Fruit fly (Drosophila melanogaster) whole organism, wandering third instar larva: ENCODE measurements around the gene sip1.
A peak's percentile ranks its signal among the peaks of the same experiment; 100 is the strongest.

ENCODE experiments used
- Abd-B ChIP-seq: fragments of >200 bp; optimal IDR thresholded peaks from 2 replicates; lab custom pipeline; 2017; ENCODE audit warnings: missing biosample characterization, missing genetic modification characterization
- CG32264 ChIP-seq: fragments of 200-800 bp; sonication (Bioruptor generic); optimal IDR thresholded peaks from 2 replicates; lab custom pipeline; 2016; ENCODE audit warnings: missing biosample characterization, missing genetic modification characterization
- CG9705 ChIP-seq: fragments of 200-800 bp; sonication (Bioruptor generic); optimal IDR thresholded peaks from 2 replicates; lab custom pipeline; 2018; ENCODE audit warnings: missing biosample characterization, mild to moderate bottlenecking, missing genetic modification characterization
- CrebA ChIP-seq: fragments of 200-800 bp; sonication (Bioruptor generic); optimal IDR thresholded peaks from 2 replicates; lab custom pipeline; 2016; ENCODE audit warnings: missing biosample characterization, mild to moderate bottlenecking, missing genetic modification characterization, borderline replicate concordance
- Dfd ChIP-seq: fragments of >200 bp; optimal IDR thresholded peaks from 2 replicates; lab custom pipeline; 2017; ENCODE audit warnings: missing biosample characterization, missing genetic modification characterization
- Dif ChIP-seq: fragments of 200-275, 200-300 bp; sonication (Bioruptor generic); optimal IDR thresholded peaks from 2 replicates; lab custom pipeline; 2018; ENCODE audit warnings: missing biosample characterization, missing genetic modification characterization; ENCODE audit not compliant: partially characterized antibody
- GATAd ChIP-seq: sonication (Bioruptor generic); optimal IDR thresholded peaks from 2 replicates; lab custom pipeline; 2016; ENCODE audit warnings: missing biosample characterization, missing genetic modification characterization
- HLH106 ChIP-seq: fragments of 200-800 bp; optimal IDR thresholded peaks from 3 replicates; lab custom pipeline; 2019; ENCODE audit warnings: missing biosample characterization, mild to moderate bottlenecking, missing genetic modification characterization, moderate library complexity
- Hr78 ChIP-seq: fragments of >200 bp; optimal IDR thresholded peaks from 2 replicates; lab custom pipeline; 2017; ENCODE audit warnings: missing biosample characterization, missing genetic modification characterization
- Hr83 ChIP-seq: fragments of 200-300 bp; sonication (Bioruptor generic); optimal IDR thresholded peaks from 2 replicates; lab custom pipeline; 2016; ENCODE audit warnings: missing biosample characterization, mild to moderate bottlenecking, missing genetic modification characterization, moderate library complexity; ENCODE audit not compliant: poor library complexity, severe bottlenecking
- Jra ChIP-seq: sonication (Bioruptor generic); optimal IDR thresholded peaks from 2 replicates; lab custom pipeline; 2016; ENCODE audit warnings: missing biosample characterization, missing genetic modification characterization
- Mio ChIP-seq: sonication (Bioruptor generic); optimal IDR thresholded peaks from 2 replicates; lab custom pipeline; 2016; ENCODE audit warnings: missing biosample characterization, missing genetic modification characterization
- Myc ChIP-seq: fragments of >200 bp; optimal IDR thresholded peaks from 2 replicates; lab custom pipeline; 2017
- N ChIP-seq: fragments of >200 bp; optimal IDR thresholded peaks from 2 replicates; lab custom pipeline; 2018; ENCODE audit warnings: missing biosample characterization, missing external identifiers, missing genetic modification characterization
- OdsH ChIP-seq: fragments of 200-800 bp; sonication (Bioruptor generic); optimal IDR thresholded peaks from 2 replicates; lab custom pipeline; 2016; ENCODE audit warnings: missing biosample characterization, mild to moderate bottlenecking, missing genetic modification characterization
- Rel ChIP-seq, 2 experiments: fragments of 200-800 bp; sonication (Bioruptor generic) in 1 of 2; optimal IDR thresholded peaks; 2 replicates in 1 of 2; 3 replicates in 1 of 2; lab custom pipeline; 2016 to 2019; ENCODE audit warnings: mild to moderate bottlenecking in 2 of 2, missing biosample characterization in 2 of 2, missing genetic modification characterization in 2 of 2, moderate library complexity in 1 of 2
- Sp1 ChIP-seq: fragments of 200-800 bp; sonication (Bioruptor generic); optimal IDR thresholded peaks from 3 replicates; lab custom pipeline; 2019; ENCODE audit warnings: missing biosample characterization, mild to moderate bottlenecking, missing genetic modification characterization, moderate library complexity
- Vsx2 ChIP-seq: fragments of 200-300, 225-300 bp; sonication (Bioruptor generic); optimal IDR thresholded peaks from 2 replicates; lab custom pipeline; 2018; ENCODE audit warnings: missing biosample characterization, missing genetic modification characterization; ENCODE audit not compliant: partially characterized antibody
- br ChIP-seq: fragments of 200-800 bp; sonication (Bioruptor generic); optimal IDR thresholded peaks from 2 replicates; lab custom pipeline; 2016; ENCODE audit warnings: missing biosample characterization, missing genetic modification characterization
- brk ChIP-seq: fragments of 200-800 bp; sonication (Bioruptor generic); optimal IDR thresholded peaks from 2 replicates; lab custom pipeline; 2016; ENCODE audit warnings: missing biosample characterization, mild to moderate bottlenecking, missing genetic modification characterization
- dl ChIP-seq, 2 experiments: fragments of 175-275, 200-275 bp in 1 of 2; fragments of 200-275 bp in 1 of 2; sonication (Bioruptor generic); optimal IDR thresholded peaks; lab custom pipeline; 2018; ENCODE audit warnings: mild to moderate bottlenecking in 2 of 2, missing biosample characterization in 2 of 2, missing genetic modification characterization in 2 of 2, moderate library complexity in 2 of 2; ENCODE audit not compliant: partially characterized antibody in 2 of 2, insufficient read depth in 1 of 2
- ey ChIP-seq: fragments of 200-800 bp; sonication (Bioruptor generic); optimal IDR thresholded peaks from 2 replicates; lab custom pipeline; 2016; ENCODE audit warnings: missing biosample characterization, missing genetic modification characterization
- foxo ChIP-seq, 2 experiments: fragments of 200-800 bp; sonication (Bioruptor generic); optimal IDR thresholded peaks; 2 replicates in 1 of 2; 3 replicates in 1 of 2; lab custom pipeline; 2016 to 2017; ENCODE audit warnings: missing biosample characterization in 2 of 2, missing genetic modification characterization in 2 of 2
- fru ChIP-seq: fragments of 200-800 bp; sonication (Bioruptor generic); optimal IDR thresholded peaks from 3 replicates; lab custom pipeline; 2016; ENCODE audit warnings: missing biosample characterization, mild to moderate bottlenecking, missing genetic modification characterization
- h ChIP-seq: fragments of 200-800 bp; sonication (Bioruptor generic); optimal IDR thresholded peaks from 3 replicates; lab custom pipeline; 2016; ENCODE audit warnings: missing biosample characterization, mild to moderate bottlenecking, missing genetic modification characterization
- jim ChIP-seq: fragments of 175-275, 200-325 bp; sonication (Bioruptor generic); optimal IDR thresholded peaks from 2 replicates; lab custom pipeline; 2016; ENCODE audit warnings: missing biosample characterization, mild to moderate bottlenecking, missing genetic modification characterization
- lola ChIP-seq: fragments of >200 bp; optimal IDR thresholded peaks from 2 replicates; lab custom pipeline; 2017; ENCODE audit warnings: missing biosample characterization, missing genetic modification characterization
- pan ChIP-seq: fragments of >200 bp; optimal IDR thresholded peaks from 2 replicates; lab custom pipeline; 2017
- psq ChIP-seq: fragments of 200-800 bp; sonication (Bioruptor generic); optimal IDR thresholded peaks from 3 replicates; lab custom pipeline; 2017; ENCODE audit warnings: missing biosample characterization, mild to moderate bottlenecking, missing genetic modification characterization, moderate library complexity
- rgr ChIP-seq: fragments of 200-800 bp; sonication (Bioruptor generic); optimal IDR thresholded peaks from 3 replicates; lab custom pipeline; 2016; ENCODE audit warnings: missing biosample characterization, mild to moderate bottlenecking, missing genetic modification characterization
- sage ChIP-seq: fragments of 200-800 bp; sonication (Bioruptor generic); optimal IDR thresholded peaks from 2 replicates; lab custom pipeline; 2016; ENCODE audit warnings: missing biosample characterization, mild to moderate bottlenecking, missing genetic modification characterization
- sv ChIP-seq: fragments of 200-800 bp; sonication (Bioruptor generic); optimal IDR thresholded peaks from 3 replicates; lab custom pipeline; 2016; ENCODE audit warnings: missing biosample characterization, missing genetic modification characterization
- tai ChIP-seq: sonication (Bioruptor generic); optimal IDR thresholded peaks from 2 replicates; lab custom pipeline; 2016; ENCODE audit warnings: missing biosample characterization, missing genetic modification characterization
- usp ChIP-seq: fragments of >200 bp; optimal IDR thresholded peaks from 2 replicates; lab custom pipeline; 2017; ENCODE audit warnings: missing biosample characterization, missing genetic modification characterization
- woc ChIP-seq: sonication (Bioruptor generic); optimal IDR thresholded peaks from 2 replicates; lab custom pipeline; 2016; ENCODE audit warnings: missing biosample characterization, mild to moderate bottlenecking, missing genetic modification characterization

Gene sip1

dm6 chr2L:5748188-5748587, 27.3 kb downstream of the sip1 start:
- TF ChIP-seq ey (GFP tag; lab: Kevin White, UChicago) (no peak), usp (GFP tag; lab: Kevin White, UChicago) (no peak), Dif (GFP tag; lab: Kevin White, UChicago) (no peak), Jra (GFP tag; lab: Kevin White, UChicago) (no peak), rgr (GFP tag; lab: Kevin White, UChicago) (no peak), GATAd (GFP tag; lab: Kevin White, UChicago) (no peak), N (GFP tag; lab: Kevin White, UChicago) (no peak), pan (lab: Kevin White, UChicago) (no peak), lola (no peak), psq (GFP tag; lab: Kevin White, UChicago) (no peak), CrebA (GFP tag; lab: Kevin White, UChicago) (no peak), brk (GFP tag; lab: Kevin White, UChicago) (no peak), jim (GFP tag; lab: Kevin White, UChicago) (no peak), Abd-B (GFP tag; lab: Kevin White, UChicago) (no peak)

DNA sequence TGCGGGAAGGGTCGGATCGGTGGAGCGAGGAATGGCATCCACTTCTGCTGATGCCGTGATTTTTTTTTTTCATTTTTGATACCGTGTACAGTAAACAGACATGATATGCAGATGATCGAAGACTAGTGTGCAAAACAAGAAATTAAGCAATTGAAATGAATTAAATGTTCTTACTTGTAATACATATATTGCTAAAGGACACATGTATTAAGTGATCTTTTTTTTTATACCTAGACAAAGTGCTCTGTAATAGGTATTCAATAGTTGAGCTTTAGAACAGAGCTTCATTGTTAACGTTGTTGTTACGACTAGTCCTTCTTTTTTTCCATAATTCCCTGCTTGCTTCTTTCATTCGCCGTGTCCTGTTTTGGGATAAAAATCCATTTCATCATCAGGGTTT, 30.6 kb downstream of the sip1 start:
- TF ChIP-seq HLH106, result peak; percentile 31
- peak; percentile 28 for TF ChIP-seq br (GFP tag; lab: Kevin White, UChicago)
- peak; percentile 33 for TF ChIP-seq rgr (GFP tag; lab: Kevin White, UChicago)
- TF ChIP-seq foxo (GFP tag; optimal IDR thresholded peaks at IDR 0.05; lab: Kevin White, UChicago), result peak in 1 of 2 experiments; percentile 28
- no peak for TF ChIP-seq usp (GFP tag; lab: Kevin White, UChicago)
- TF ChIP-seq lola, result no peak
- TF ChIP-seq fru (GFP tag; lab: Kevin White, UChicago), result peak; percentile 55
- TF ChIP-seq psq (GFP tag; lab: Kevin White, UChicago), result peak; percentile 42
- no peak for TF ChIP-seq CrebA (GFP tag; lab: Kevin White, UChicago)
- TF ChIP-seq woc (GFP tag; lab: Kevin White, UChicago), result peak; percentile 50
- no peak for TF ChIP-seq tai (GFP tag; lab: Kevin White, UChicago)
- TF ChIP-seq ey (GFP tag; lab: Kevin White, UChicago), result peak; percentile 40
- no peak for TF ChIP-seq dl (GFP tag; optimal IDR thresholded peaks at IDR 0.05; lab: Kevin White, UChicago; ENCODE audit: insufficient read depth in 1 of 2, partially characterized antibody in 2 of 2)
- TF ChIP-seq Sp1 (GFP tag; lab: Kevin White, UChicago), result peak; percentile 24
- no peak for TF ChIP-seq Hr78 (GFP tag; lab: Kevin White, UChicago)
- TF ChIP-seq sage, result no peak
- peak; percentile 50 for TF ChIP-seq h (GFP tag; lab: Kevin White, UChicago)
- no peak for TF ChIP-seq Abd-B (GFP tag; lab: Kevin White, UChicago)
- TF ChIP-seq OdsH (GFP tag; lab: Kevin White, UChicago), result peak; percentile 38

dm6 chr2L:5765139-5765538, 44.3 kb downstream of the sip1 start:
- TF ChIP-seq Hr83 (no peak), Rel (GFP tag; optimal IDR thresholded peaks at IDR 0.05; lab: Kevin White, UChicago) (no peak), Rel (tag; optimal IDR thresholded peaks at IDR 0.05; lab: Kevin White, UChicago) (no peak), CG32264 (no peak), woc (GFP tag; lab: Kevin White, UChicago) (no peak), fru (GFP tag; lab: Kevin White, UChicago) (no peak), lola (no peak), Sp1 (GFP tag; lab: Kevin White, UChicago) (no peak)
- TF ChIP-seq, all 38 proteins: peak for 0

dm6 chr2L:5766042-5766441, 45.2 kb downstream of the sip1 start, which contains the start of gene obst-E:
obst-E (minus strand) TSS chr2L:5766142.
- TF ChIP-seq Myc (lab: Kevin White, UChicago) (no peak), Rel (GFP tag; optimal IDR thresholded peaks at IDR 0.05; lab: Kevin White, UChicago) (no peak), Rel (tag; optimal IDR thresholded peaks at IDR 0.05; lab: Kevin White, UChicago) (peak; percentile 27)

DNA sequence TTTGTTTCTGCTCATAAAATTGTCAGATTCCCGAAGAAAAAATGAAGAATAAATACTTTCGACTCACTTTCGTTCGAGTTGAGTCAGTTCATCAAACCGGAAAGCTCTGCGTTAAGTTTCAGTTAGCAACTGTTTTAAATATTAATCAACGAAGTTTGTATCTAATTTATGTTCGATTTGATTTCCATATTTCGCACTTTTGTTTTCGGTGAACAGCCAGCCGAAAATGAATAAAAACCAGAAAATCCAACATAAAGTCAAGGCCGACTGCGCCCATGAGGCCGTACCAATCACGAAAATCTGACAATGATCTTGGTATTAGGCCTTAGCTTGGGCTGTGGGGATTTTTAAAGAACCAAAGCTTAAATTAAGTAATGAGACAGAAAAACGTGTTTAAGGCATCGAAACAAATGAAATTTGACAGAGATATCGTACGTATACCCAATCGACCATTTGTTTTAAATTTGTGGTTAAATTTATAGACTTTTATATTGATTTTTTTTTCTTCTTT, 45.7 kb downstream of the sip1 start:
- TF ChIP-seq Dfd, result no peak
- no peak for TF ChIP-seq Dif (GFP tag; lab: Kevin White, UChicago)
- TF ChIP-seq psq (GFP tag; lab: Kevin White, UChicago), result no peak
- no peak for TF ChIP-seq jim (GFP tag; lab: Kevin White, UChicago)
- TF ChIP-seq Vsx2, result no peak
- TF ChIP-seq Hr78 (GFP tag; lab: Kevin White, UChicago), result no peak
- no peak for TF ChIP-seq usp (GFP tag; lab: Kevin White, UChicago)
- no peak for TF ChIP-seq brk (GFP tag; lab: Kevin White, UChicago)
- no peak for TF ChIP-seq woc (GFP tag; lab: Kevin White, UChicago)
- TF ChIP-seq h (GFP tag; lab: Kevin White, UChicago), result no peak
- no peak for TF ChIP-seq CG32264
- TF ChIP-seq sv (GFP tag; lab: Kevin White, UChicago), result no peak
- TF ChIP-seq CG9705 (GFP tag; lab: Kevin White, UChicago), result no peak
- TF ChIP-seq HLH106, result no peak
- no peak for TF ChIP-seq Mio (GFP tag; lab: Kevin White, UChicago)
- TF ChIP-seq dl (GFP tag; optimal IDR thresholded peaks at IDR 0.05; lab: Kevin White, UChicago; ENCODE audit: insufficient read depth in 1 of 2, partially characterized antibody in 2 of 2), result no peak
- TF ChIP-seq Rel (GFP tag; optimal IDR thresholded peaks at IDR 0.05; lab: Kevin White, UChicago), result no peak
- no peak for TF ChIP-seq Rel (tag; optimal IDR thresholded peaks at IDR 0.05; lab: Kevin White, UChicago)
- no peak for TF ChIP-seq Jra (GFP tag; lab: Kevin White, UChicago)
- TF ChIP-seq Abd-B (GFP tag; lab: Kevin White, UChicago), result no peak
